Worm (Caenorhabditis elegans) whole organism, L2 larva: ENCODE results near the gene lin-29.

Experiments used
- C34F6.9 ChIP-seq: fragments of 150-350 bp; optimal IDR thresholded peaks from 2 replicates; lab custom pipeline; 2014; ENCODE audit warnings: missing biosample characterization, missing genetic modification characterization
- F13H6.1 ChIP-seq: sonication (generic microtip); optimal IDR thresholded peaks from 2 replicates; lab custom pipeline; 2016; ENCODE audit warnings: missing genetic modification characterization, missing compliant biosample characterization
- Y55F3AM.14 ChIP-seq: fragments of 200-800 bp; sonication (Bioruptor generic); optimal IDR thresholded peaks from 2 replicates; lab custom pipeline; 2018; ENCODE audit warnings: mild to moderate bottlenecking, missing genetic modification characterization, missing compliant biosample characterization
- ZK546.5 ChIP-seq: sonication (generic microtip); optimal IDR thresholded peaks from 2 replicates; lab custom pipeline; 2017; ENCODE audit warnings: missing biosample characterization, missing genetic modification characterization
- alr-1 ChIP-seq: fragments of 150-350 bp; optimal IDR thresholded peaks from 2 replicates; lab custom pipeline; 2014; ENCODE audit warnings: missing biosample characterization, missing genetic modification characterization
- aly-2 ChIP-seq: fragments of 150-350 bp; optimal IDR thresholded peaks from 2 replicates; lab custom pipeline; 2014; ENCODE audit warnings: missing biosample characterization, missing genetic modification characterization
- ama-1 ChIP-seq: fragments of 150-350 bp; optimal IDR thresholded peaks from 2 replicates; lab custom pipeline; 2018; ENCODE audit warnings: inconsistent platforms
- blmp-1 ChIP-seq: sonication (generic microtip); optimal IDR thresholded peaks from 2 replicates; lab custom pipeline; 2017; ENCODE audit warnings: missing genetic modification characterization, mild to moderate bottlenecking, missing compliant biosample characterization, antibody characterized with exemption, moderate library complexity; ENCODE audit not compliant: insufficient read depth
- ceh-16 ChIP-seq: fragments of 150-350 bp; optimal IDR thresholded peaks from 2 replicates; lab custom pipeline; 2014; ENCODE audit warnings: missing biosample characterization, missing genetic modification characterization
- crh-2 ChIP-seq: sonication (generic microtip); optimal IDR thresholded peaks from 2 replicates; lab custom pipeline; 2017; ENCODE audit warnings: missing biosample characterization, missing genetic modification characterization
- dmd-4 ChIP-seq: sonication (generic microtip); optimal IDR thresholded peaks from 2 replicates; lab custom pipeline; 2017; ENCODE audit warnings: missing biosample characterization, missing genetic modification characterization
- egl-27 ChIP-seq: sonication (generic microtip); optimal IDR thresholded peaks from 3 replicates; lab custom pipeline; 2017; ENCODE audit warnings: missing biosample characterization, missing genetic modification reagents, missing genetic modification characterization
- elt-1 ChIP-seq: fragments of 150-350 bp; optimal IDR thresholded peaks from 2 replicates; lab custom pipeline; 2014; ENCODE audit warnings: missing biosample characterization, missing genetic modification characterization
- elt-3 ChIP-seq: sonication (generic microtip); optimal IDR thresholded peaks from 2 replicates; lab custom pipeline; 2017; ENCODE audit warnings: missing biosample characterization, missing genetic modification characterization
- gmeb-1 ChIP-seq: fragments of 150-350 bp; optimal IDR thresholded peaks from 2 replicates; lab custom pipeline; 2014; ENCODE audit warnings: missing biosample characterization, missing genetic modification characterization
- lin-11 ChIP-seq: fragments of 150-350 bp; sonication (generic microtip); optimal IDR thresholded peaks from 2 replicates; lab custom pipeline; 2014; ENCODE audit warnings: missing biosample characterization, missing genetic modification characterization, inconsistent platforms, mixed read lengths
- lin-13 ChIP-seq: fragments of 150-350 bp; optimal IDR thresholded peaks from 2 replicates; lab custom pipeline; 2014; ENCODE audit warnings: missing biosample characterization, missing genetic modification reagents, missing genetic modification characterization
- lin-39 ChIP-seq: fragments of 150-350 bp; optimal IDR thresholded peaks from 2 replicates; lab custom pipeline; 2014; ENCODE audit warnings: missing biosample characterization, missing genetic modification reagents, missing genetic modification characterization
- lsy-2 ChIP-seq, 2 experiments: fragments of 150-350 bp in 1 of 2; sonication (generic microtip) in 1 of 2; optimal IDR thresholded peaks; 2 replicates each; lab custom pipeline; 2014 to 2017; ENCODE audit warnings: missing biosample characterization in 2 of 2, missing genetic modification characterization in 2 of 2
- mbf-1 ChIP-seq: sonication (generic microtip); optimal IDR thresholded peaks from 2 replicates; lab custom pipeline; 2017; ENCODE audit warnings: missing biosample characterization, missing genetic modification characterization
- nhr-10 ChIP-seq: sonication (generic microtip); optimal IDR thresholded peaks from 2 replicates; lab custom pipeline; 2017; ENCODE audit warnings: missing biosample characterization, missing genetic modification characterization
- nhr-11 ChIP-seq: fragments of 150-350 bp; optimal IDR thresholded peaks from 2 replicates; lab custom pipeline; 2014; ENCODE audit warnings: missing biosample characterization, missing genetic modification characterization
- nhr-12 ChIP-seq: fragments of 150-350 bp; optimal IDR thresholded peaks from 2 replicates; lab custom pipeline; 2014; ENCODE audit warnings: missing biosample characterization, missing genetic modification characterization
- nhr-129 ChIP-seq: fragments of 150-350 bp; optimal IDR thresholded peaks from 2 replicates; lab custom pipeline; 2014; ENCODE audit warnings: missing biosample characterization, missing genetic modification characterization
- nhr-21 ChIP-seq: fragments of 150-350 bp; optimal IDR thresholded peaks from 2 replicates; lab custom pipeline; 2014; ENCODE audit warnings: missing biosample characterization, missing genetic modification characterization
- nhr-25 ChIP-seq: fragments of 150-350 bp; sonication (generic microtip); optimal IDR thresholded peaks from 3 replicates; lab custom pipeline; 2014; ENCODE audit warnings: missing biosample characterization, missing genetic modification characterization
- nhr-6 ChIP-seq: fragments of 150-350 bp; optimal IDR thresholded peaks from 2 replicates; lab custom pipeline; 2014; ENCODE audit warnings: missing biosample characterization, missing genetic modification characterization
- sem-4 ChIP-seq: fragments of 150-350 bp; optimal IDR thresholded peaks from 2 replicates; lab custom pipeline; 2014; ENCODE audit warnings: missing biosample characterization, missing genetic modification reagents, missing genetic modification characterization
- skn-1 ChIP-seq: sonication (generic microtip); optimal IDR thresholded peaks from 2 replicates; lab custom pipeline; 2017; ENCODE audit warnings: missing biosample characterization, missing genetic modification characterization
- sma-3 ChIP-seq: sonication (generic microtip); optimal IDR thresholded peaks from 2 replicates; lab custom pipeline; 2016; ENCODE audit warnings: missing genetic modification reagents, missing genetic modification characterization, missing compliant biosample characterization
- snpc-4 ChIP-seq: fragments of 150-350 bp; optimal IDR thresholded peaks from 2 replicates; lab custom pipeline; 2014; ENCODE audit warnings: missing biosample characterization, missing genetic modification characterization
- unc-55 ChIP-seq: fragments of 150-350 bp; sonication (generic microtip); optimal IDR thresholded peaks from 3 replicates; lab custom pipeline; 2014; ENCODE audit warnings: missing biosample characterization, missing genetic modification reagents, missing genetic modification characterization
- unc-62 ChIP-seq: fragments of 150-350 bp; optimal IDR thresholded peaks from 2 replicates; lab custom pipeline; 2014; ENCODE audit warnings: missing biosample characterization, missing genetic modification reagents, missing genetic modification characterization
- zag-1 ChIP-seq: fragments of 150-350 bp; optimal IDR thresholded peaks from 2 replicates; lab custom pipeline; 2014; ENCODE audit warnings: missing biosample characterization, missing genetic modification characterization
- ztf-1 ChIP-seq: fragments of 200-800 bp; sonication (Bioruptor generic); conservative IDR thresholded peaks from 2 replicates; pipeline ENCODE4 v1.3.6; 2022; ENCODE audit warnings: missing genetic modification characterization, missing compliant biosample characterization

lin-29 gene

DNA sequence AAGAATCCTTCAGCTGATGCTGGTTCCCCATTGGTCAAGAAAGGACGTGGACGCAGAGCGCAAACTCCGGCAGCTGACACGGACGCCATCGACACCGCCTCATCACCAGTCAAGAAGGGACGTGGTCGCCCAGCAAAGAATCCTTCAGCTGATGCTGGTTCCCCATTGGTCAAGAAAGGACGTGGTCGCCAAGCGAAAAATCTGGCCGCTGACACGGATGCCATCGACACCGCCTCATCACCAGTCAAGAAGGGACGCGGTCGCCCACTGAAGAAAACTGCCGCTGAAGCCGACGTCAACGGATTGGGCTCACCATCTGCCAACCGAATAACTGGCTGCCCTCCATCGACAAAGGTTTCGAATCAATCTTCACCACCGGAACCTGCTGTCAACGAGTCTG, 18.2 kb downstream of the lin-29 start:
- TF ChIP-seq nhr-25 (tag; lab: Kevin White, UChicago) (no peak), Y55F3AM.14 (no peak), unc-62 (GFP tag; lab: Kevin White, UChicago) (no peak), skn-1 (tag; lab: Kevin White, UChicago) (no peak), nhr-21 (tag; lab: Kevin White, UChicago) (no peak), mbf-1 (tag; lab: Kevin White, UChicago) (no peak)
- TF ChIP-seq, all 48 proteins: peak for 0

DNA sequence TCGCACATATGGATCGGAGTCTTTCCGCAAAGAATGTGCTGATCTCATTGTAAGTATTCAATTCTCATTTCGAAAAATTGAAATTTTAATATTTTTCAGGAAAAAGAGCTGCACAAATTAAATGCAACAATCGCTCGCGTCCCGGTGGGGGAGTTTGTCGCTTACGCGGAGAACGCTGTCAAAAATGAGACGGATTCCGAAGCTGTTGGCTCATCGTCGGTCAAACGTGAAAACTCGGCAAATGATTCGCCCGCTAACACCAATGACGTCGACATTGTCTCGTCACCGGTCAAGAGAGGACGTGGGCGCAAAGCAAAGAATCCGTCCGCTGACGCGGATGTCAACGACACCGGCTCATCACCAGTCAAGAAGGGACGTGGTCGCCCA, 18.6 kb downstream of the lin-29 start:
- no peak for TF ChIP-seq gmeb-1 (tag; lab: Kevin White, UChicago)
- TF ChIP-seq ama-1 = no peak
- no peak for TF ChIP-seq alr-1 (tag; lab: Kevin White, UChicago)
- TF ChIP-seq, all 48 proteins: peak for 0

DNA sequence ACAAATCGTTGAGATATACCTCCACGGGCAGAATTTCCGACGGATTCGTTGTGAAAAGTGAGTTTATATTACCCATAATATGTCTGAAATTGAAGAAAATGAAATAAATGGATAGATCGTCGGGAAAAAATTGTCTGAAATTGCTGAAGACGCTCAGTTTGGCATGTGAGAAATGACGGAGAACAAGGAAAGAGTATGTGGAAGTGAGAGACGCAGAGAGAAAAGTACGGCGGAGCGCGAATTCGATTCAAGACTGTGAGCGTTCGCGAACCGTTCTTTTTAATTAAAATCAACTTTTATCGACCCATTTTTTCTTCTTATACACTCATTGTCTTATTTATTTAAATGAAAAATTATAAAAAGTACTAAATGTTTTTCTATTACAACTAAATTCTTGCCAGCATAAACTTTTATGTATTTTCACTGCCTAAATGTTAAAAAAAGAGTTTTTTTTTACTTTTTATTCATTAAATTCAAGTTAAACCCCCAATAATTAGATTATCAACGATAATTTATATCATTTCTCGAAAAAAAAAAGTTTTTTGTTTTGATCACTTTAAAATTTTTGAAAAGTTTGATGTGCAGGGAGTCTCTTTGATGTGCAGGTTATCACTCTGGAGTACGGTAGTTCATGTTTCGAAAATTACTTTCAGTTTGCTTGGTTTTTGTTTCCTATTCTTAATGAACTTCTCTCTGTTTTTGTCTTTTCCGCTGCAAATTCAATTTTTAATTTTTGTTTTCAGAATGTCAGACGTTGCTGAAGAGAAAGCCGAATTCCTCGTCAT, 19.2 kb downstream of the lin-29 start, which contains the start of the genes vps-15 and hmg-12:
Gene vps-15 (minus strand): TSS at position 83 of the 785 bp plus-strand sequence.
Gene hmg-12 (plus strand): TSS at position 744 of the 785 bp plus-strand sequence.
- TF ChIP-seq gmeb-1 (tag; lab: Kevin White, UChicago) = no peak
- no peak for TF ChIP-seq aly-2 (tag; lab: Kevin White, UChicago)
- TF ChIP-seq unc-55 (GFP tag; lab: Kevin White, UChicago) = peak; percentile 41
- no peak for TF ChIP-seq sma-3 (GFP tag; lab: Kevin White, UChicago)
- TF ChIP-seq nhr-25 (tag; lab: Kevin White, UChicago) = no peak
- TF ChIP-seq skn-1 (tag; lab: Kevin White, UChicago) = no peak
- peak; percentile 62 for TF ChIP-seq ZK546.5
- TF ChIP-seq ama-1 = no peak
- peak; percentile 3 to 90 for TF ChIP-seq lsy-2 (tag; optimal IDR thresholded peaks at IDR 0.05; lab: Kevin White, UChicago)
- peak; percentile 46 for TF ChIP-seq C34F6.9 (tag; lab: Kevin White, UChicago)
- no peak for TF ChIP-seq nhr-129 (tag; lab: Kevin White, UChicago)
- no peak for TF ChIP-seq dmd-4 (tag; lab: Kevin White, UChicago)
- no peak for TF ChIP-seq nhr-12 (tag; lab: Kevin White, UChicago)
- no peak for TF ChIP-seq lin-13 (GFP tag; lab: Kevin White, UChicago)

DNA sequence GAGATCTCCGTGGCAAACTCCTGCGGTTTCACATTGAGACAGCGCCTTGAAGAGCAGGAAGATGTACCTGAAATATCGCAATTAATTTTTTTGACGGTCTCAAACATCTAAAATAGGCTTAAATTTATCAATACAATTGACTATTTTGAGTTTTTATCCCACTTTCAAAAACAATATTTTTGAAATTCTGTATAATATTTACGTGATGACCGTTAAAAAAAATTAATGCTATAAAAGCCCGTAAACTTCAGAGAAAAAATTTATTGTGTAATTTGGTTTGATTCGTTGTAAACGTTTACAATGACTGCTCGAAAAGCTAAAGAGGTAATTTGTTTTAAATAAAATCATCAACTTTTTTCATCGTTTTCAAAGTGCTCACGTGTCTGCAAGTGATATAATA, 20.8 kb downstream of the lin-29 start, which contains the start of gene ZK930.7:
Gene ZK930.7 (plus strand): TSS at position 301 of the 400 bp plus-strand sequence.
- TF ChIP-seq crh-2 (tag; lab: Kevin White, UChicago) = no peak
- no peak for TF ChIP-seq sma-3 (GFP tag; lab: Kevin White, UChicago)

DNA sequence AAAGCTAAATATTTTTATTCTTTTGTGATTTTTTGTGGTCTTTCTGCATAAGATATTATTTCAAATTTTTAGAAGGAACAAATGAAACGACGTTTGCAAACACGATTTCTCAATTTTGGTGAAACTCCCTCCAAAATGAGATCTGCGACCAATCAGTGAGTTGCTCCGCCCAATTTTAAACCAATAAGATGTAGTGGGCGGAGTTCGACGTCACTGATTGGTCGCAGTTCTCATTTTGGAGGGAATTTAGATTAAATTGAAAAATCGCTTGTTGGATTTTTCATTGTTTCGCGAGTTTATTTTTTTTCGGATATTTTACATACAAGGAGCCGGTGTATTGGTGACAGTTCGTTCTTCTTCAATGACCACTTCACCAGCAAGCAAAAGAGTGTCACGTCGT, 24.6 kb downstream of the lin-29 start:
- TF ChIP-seq zag-1 (tag; lab: Kevin White, UChicago) (no peak), lin-39 (no peak), blmp-1 (no peak), nhr-10 (no peak), ama-1 (no peak), egl-27 (tag; lab: Kevin White, UChicago) (no peak), ceh-16 (tag; lab: Kevin White, UChicago) (no peak)

DNA sequence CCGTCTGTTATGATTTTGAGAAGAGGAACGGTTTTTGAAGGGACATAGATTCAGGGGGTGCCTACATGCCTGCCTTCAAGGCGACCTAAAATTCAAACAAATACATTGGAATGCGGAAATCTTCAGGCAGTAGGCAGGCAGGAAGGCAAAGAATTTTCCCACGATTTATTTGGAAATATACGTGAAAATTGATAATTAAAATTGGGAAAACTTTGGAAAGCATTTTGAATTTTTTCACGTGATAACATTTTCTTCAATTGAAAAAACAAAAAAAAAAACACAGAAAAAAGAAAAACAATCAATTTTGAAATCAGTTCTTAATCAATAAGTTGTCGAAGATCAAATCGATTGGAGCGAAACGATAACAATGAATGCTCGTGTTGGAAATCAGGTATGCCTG, 28.9 kb downstream of the lin-29 start, which contains the start of gene ZK930.4:
Gene ZK930.4 (plus strand): TSS at position 301 of the 400 bp plus-strand sequence.
- no peak for TF ChIP-seq aly-2 (tag; lab: Kevin White, UChicago)
- no peak for TF ChIP-seq ama-1
- no peak for TF ChIP-seq mbf-1 (tag; lab: Kevin White, UChicago)
- no peak for TF ChIP-seq lin-11 (tag; lab: Kevin White, UChicago)
- TF ChIP-seq nhr-11 = no peak
- no peak for TF ChIP-seq crh-2 (tag; lab: Kevin White, UChicago)
- TF ChIP-seq elt-3 = no peak
- TF ChIP-seq sem-4 (tag; lab: Kevin White, UChicago) = no peak
- no peak for TF ChIP-seq nhr-6 (tag; lab: Kevin White, UChicago)
- no peak for TF ChIP-seq ztf-1
- TF ChIP-seq ZK546.5 = no peak
- no peak for TF ChIP-seq elt-1 (tag; lab: Kevin White, UChicago)
- no peak for TF ChIP-seq F13H6.1 (tag; lab: Kevin White, UChicago)
- no peak for TF ChIP-seq nhr-21 (tag; lab: Kevin White, UChicago)
- TF ChIP-seq unc-55 (GFP tag; lab: Kevin White, UChicago) = no peak
- no peak for TF ChIP-seq snpc-4 (tag; lab: Kevin White, UChicago)
- no peak for TF ChIP-seq blmp-1
- TF ChIP-seq lsy-2 (tag; optimal IDR thresholded peaks at IDR 0.05; lab: Kevin White, UChicago) = no peak
- TF ChIP-seq ceh-16 (tag; lab: Kevin White, UChicago) = no peak
